Fruit fly (Drosophila melanogaster): Measurements from ENCODE around the gene CG10877.
A peak's percentile ranks its signal among the peaks of the same experiment; 100 is the strongest.

CG10877 gene

dm6 chr3R:20594194-20595144, 30.6 kb upstream of the CG10877 start (continued):
- TF ChIP-seq sug (tag; optimal IDR thresholded peaks at IDR 0.05) (peak; percentile 52), chm (GFP tag; IDR thresholded peaks at IDR 0.05) (peak; percentile 56; the same call in 1 of the 2 replicates), NC2β (GFP tag; optimal IDR thresholded peaks at IDR 0.05) (no peak), Hr3 (GFP tag; optimal IDR thresholded peaks at IDR 0.05) (peak; percentile 85), ttk (GFP tag; IDR thresholded peaks at IDR 0.05) (peak; percentile 81), CG17802 (tag; optimal IDR thresholded peaks at IDR 0.05) (peak; percentile 47), CG12391 (tag; optimal IDR thresholded peaks at IDR 0.05) (peak; percentile 96), Awh (GFP tag; IDR thresholded peaks at IDR 0.05) (peak; percentile 72), CG14860 (GFP tag; IDR thresholded peaks at IDR 0.05; ENCODE audit: partially characterized antibody) (no peak), Dp (GFP tag; optimal IDR thresholded peaks at IDR 0.05) (no peak), p53 (GFP tag; optimal IDR thresholded peaks at IDR 0.05) (no peak), Lpt (GFP tag; optimal IDR thresholded peaks at IDR 0.05) (no peak), odd (GFP tag; optimal IDR thresholded peaks at IDR 0.05) (peak; percentile 85), CG7745 (tag; optimal IDR thresholded peaks at IDR 0.05) (no peak), D19A (tag; optimal IDR thresholded peaks at IDR 0.05) (peak; percentile 93), YL-1 (GFP tag; optimal IDR thresholded peaks at IDR 0.05) (peak; percentile 20), nom (GFP tag; optimal IDR thresholded peaks at IDR 0.05) (peak; percentile 88), CG11085 (GFP tag; IDR thresholded peaks at IDR 0.05) (peak; percentile 29; the same call in 1 of the 2 replicates), CG8290 (GFP tag; optimal IDR thresholded peaks at IDR 0.05) (peak; percentile 65), CG8290 (tag; optimal IDR thresholded peaks at IDR 0.05) (peak; percentile 11 to 25), Hey (tag; optimal IDR thresholded peaks at IDR 0.05) (no peak), insv (GFP tag; optimal IDR thresholded peaks at IDR 0.05) (peak in 1 of 2 experiments; percentile 24), CG6254 (GFP tag; optimal IDR thresholded peaks at IDR 0.05) (peak; percentile 87), HLHmδ (GFP tag; optimal IDR thresholded peaks at IDR 0.05) (peak; percentile 78), ab (GFP tag; optimal IDR thresholded peaks at IDR 0.05) (no peak), Med (GFP tag) (peak; percentile 63), CG15514 (GFP tag; optimal IDR thresholded peaks at IDR 0.05) (peak; percentile 42), CG13894 (tag; optimal IDR thresholded peaks at IDR 0.05) (no peak), CG3407 (GFP tag; optimal IDR thresholded peaks at IDR 0.05) (peak; percentile 88), CG13123 (GFP tag; optimal IDR thresholded peaks at IDR 0.05) (peak; percentile 55), ftz-f1 (GFP tag; optimal IDR thresholded peaks at IDR 0.05) (no peak), Ada2b (GFP tag; IDR thresholded peaks at IDR 0.05) (peak; percentile 67), gsb (GFP tag; IDR thresholded peaks at IDR 0.05) (peak; percentile 22), Xrp1 (GFP tag; IDR thresholded peaks at IDR 0.05) (peak; percentile 94), bigmax (GFP tag; optimal IDR thresholded peaks at IDR 0.05) (no peak), gt (GFP tag; IDR thresholded peaks at IDR 0.05) (no peak), CG34422 (GFP tag; IDR thresholded peaks at IDR 0.05) (peak; percentile 35), Bteb2 (GFP tag; optimal IDR thresholded peaks at IDR 0.05) (no peak), CG17385 (GFP tag; optimal IDR thresholded peaks at IDR 0.05) (peak; percentile 82), tgo (GFP tag; IDR thresholded peaks at IDR 0.05) (peak; percentile 84), br (optimal IDR thresholded peaks at IDR 0.05) (no peak), Sry-δ (GFP tag; optimal IDR thresholded peaks at IDR 0.05) (no peak), HLH3B (GFP tag; IDR thresholded peaks at IDR 0.05) (peak; percentile 79), gcm2 (GFP tag; optimal IDR thresholded peaks at IDR 0.05) (no peak), onecut (GFP tag; IDR thresholded peaks at IDR 0.05) (peak; percentile 67), Blimp-1 (GFP tag; optimal IDR thresholded peaks at IDR 0.05) (peak; percentile 97), oc (tag; optimal IDR thresholded peaks at IDR 0.05) (peak; percentile 84), Bgb (GFP tag; IDR thresholded peaks at IDR 0.05; ENCODE audit: partially characterized antibody) (no peak), MESR4 (GFP tag; optimal IDR thresholded peaks at IDR 0.05) (no peak)
